Worm (Caenorhabditis elegans) whole organism, mixed stage, embryonic: Measurements from ENCODE around the gene srh-39.

Experiments
- flh-1 ChIP-seq: fragments of 200-800 bp; sonication (Bioruptor generic); optimal IDR thresholded peaks from 2 replicates; lab custom pipeline; 2018; ENCODE audit warnings: mild to moderate bottlenecking, missing genetic modification characterization, moderate library complexity, missing compliant biosample characterization
- lin-13 ChIP-seq: fragments of 150-350 bp; optimal IDR thresholded peaks from 2 replicates; lab custom pipeline; 2014; ENCODE audit warnings: missing biosample characterization, missing genetic modification characterization
- mab-5 ChIP-seq: fragments of 150-350 bp; optimal IDR thresholded peaks from 2 replicates; lab custom pipeline; 2014; ENCODE audit warnings: missing biosample characterization, missing genetic modification characterization
- nhr-237 ChIP-seq: fragments of 150-350 bp; optimal IDR thresholded peaks from 2 replicates; lab custom pipeline; 2014; ENCODE audit warnings: missing biosample characterization, missing genetic modification characterization
- ztf-11 ChIP-seq: fragments of 150-350 bp; optimal IDR thresholded peaks from 2 replicates; lab custom pipeline; 2014; ENCODE audit warnings: missing biosample characterization, missing genetic modification characterization

DNA sequence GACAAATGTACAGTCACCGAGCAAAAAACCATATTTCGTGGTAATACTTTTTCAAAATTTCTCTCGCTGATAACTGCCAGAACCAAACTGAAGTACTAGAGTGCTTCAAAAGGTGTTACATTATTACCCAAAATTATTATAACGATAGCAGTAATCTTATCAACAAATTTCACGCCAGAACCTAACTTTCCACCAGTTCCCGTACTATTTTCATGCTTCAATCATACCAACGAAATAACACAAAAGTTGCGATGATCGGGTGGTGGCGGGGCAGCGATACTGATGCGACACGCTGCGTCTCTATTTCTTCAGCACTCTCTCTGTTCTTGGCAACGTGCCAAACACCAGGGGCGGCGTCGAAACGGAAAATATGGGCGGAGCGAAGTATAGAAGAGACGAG lies 43.6 kb upstream of the srh-39 start:
- TF ChIP-seq nhr-237 (tag; lab: Kevin White, UChicago) (no peak), flh-1 (GFP tag; lab: Kevin White, UChicago) (no peak), lin-13 (no peak), mab-5 (no peak), ztf-11 (no peak)
